Worm (Caenorhabditis elegans): ENCODE measurements around the gene abf-4.

The abf-4 gene

ce11 chrV:20547048-20547447 is 11.1 kb downstream of the abf-4 start, which contains the start of gene Y38H6C.18:
Y38H6C.18 (minus strand) TSS chrV:20547148.
- TF ChIP-seq ham-2 (GFP tag; optimal IDR thresholded peaks at IDR 0.05): no peak
- no peak for TF ChIP-seq sem-2 (GFP tag; optimal IDR thresholded peaks at IDR 0.05)
- no peak for TF ChIP-seq unc-62 (GFP tag; optimal IDR thresholded peaks at IDR 0.05)
- no peak for TF ChIP-seq unc-120 (tag; optimal IDR thresholded peaks at IDR 0.05; ENCODE audit: poor library complexity, severe bottlenecking)
- no peak for TF ChIP-seq lin-13 (tag; optimal IDR thresholded peaks at IDR 0.05)
- TF ChIP-seq hlh-1 (tag; optimal IDR thresholded peaks at IDR 0.05): no peak
- TF ChIP-seq lsy-2 (tag; optimal IDR thresholded peaks at IDR 0.05): no peak
- no peak for TF ChIP-seq elt-1 (tag; optimal IDR thresholded peaks at IDR 0.05; ENCODE audit: borderline replicate concordance, insufficient read depth)
- TF ChIP-seq ztf-11 (tag; optimal IDR thresholded peaks at IDR 0.05): no peak
- no peak for TF ChIP-seq drap-1 (GFP tag; optimal IDR thresholded peaks at IDR 0.05)
- TF ChIP-seq nhr-28 (tag; optimal IDR thresholded peaks at IDR 0.05): no peak
- TF ChIP-seq ceh-83 (GFP tag; optimal IDR thresholded peaks at IDR 0.05): no peak
- TF ChIP-seq bed-3 (GFP tag; optimal IDR thresholded peaks at IDR 0.05): no peak

DNA sequence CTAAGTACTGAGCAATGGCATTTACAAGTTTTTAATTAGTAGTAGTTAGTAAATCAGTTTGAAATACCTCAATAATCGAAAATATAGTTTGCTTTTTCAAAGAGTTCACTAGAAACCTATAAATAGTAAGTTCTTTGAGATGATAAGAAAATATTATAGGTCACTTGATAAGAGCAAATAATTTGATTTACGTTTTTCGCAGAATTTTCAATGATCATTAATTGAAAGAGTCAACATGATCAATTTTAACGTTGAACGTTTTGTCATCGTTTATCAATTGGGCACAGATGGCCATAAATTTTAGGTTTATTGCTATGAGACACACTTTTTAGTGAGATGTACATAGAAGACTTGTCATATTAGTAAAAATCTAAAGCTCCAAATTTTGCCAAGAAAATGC is 12.4 kb downstream of the abf-4 start:
- no peak for TF ChIP-seq unc-39 (tag; optimal IDR thresholded peaks at IDR 0.05)
- no peak for TF ChIP-seq flh-1 (GFP tag; optimal IDR thresholded peaks at IDR 0.05)
- TF ChIP-seq mab-5 (tag; optimal IDR thresholded peaks at IDR 0.05): no peak
- TF ChIP-seq lin-13 (tag; optimal IDR thresholded peaks at IDR 0.05): no peak
- no peak for TF ChIP-seq hlh-1 (tag; optimal IDR thresholded peaks at IDR 0.05)
- TF ChIP-seq nhr-28 (tag; optimal IDR thresholded peaks at IDR 0.05): no peak
- TF ChIP-seq unc-120 (tag; optimal IDR thresholded peaks at IDR 0.05; ENCODE audit: poor library complexity, severe bottlenecking): no peak
- TF ChIP-seq sem-2 (GFP tag; optimal IDR thresholded peaks at IDR 0.05): no peak
- no peak for TF ChIP-seq ztf-11 (tag; optimal IDR thresholded peaks at IDR 0.05)

- TF ChIP-seq lin-13 (tag; optimal IDR thresholded peaks at IDR 0.05) (no peak), sem-2 (GFP tag; optimal IDR thresholded peaks at IDR 0.05) (no peak), tbx-8 (GFP tag; optimal IDR thresholded peaks at IDR 0.05) (no peak), hlh-1 (tag; optimal IDR thresholded peaks at IDR 0.05) (no peak)
Measured at ce11 chrV:20544610-20545009, 13.6 kb downstream of the abf-4 start.

DNA sequence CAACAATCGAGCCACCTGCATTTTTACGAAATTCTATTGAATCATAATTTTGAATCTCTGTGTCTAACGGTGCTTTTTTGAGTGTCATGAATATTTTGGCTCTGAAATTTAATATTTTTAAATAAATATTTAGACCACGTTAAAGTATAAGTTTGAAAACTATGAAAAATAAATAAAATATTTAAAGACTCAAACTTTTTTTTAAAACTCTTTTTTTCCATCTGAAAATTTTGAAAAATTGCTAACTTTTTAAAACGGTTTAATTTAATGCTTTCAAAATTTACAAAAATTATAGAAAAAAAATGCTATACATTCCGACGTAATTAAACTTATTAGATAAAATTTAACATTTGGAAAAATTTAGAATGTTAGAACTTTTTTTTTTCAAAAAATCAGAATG is 14.1 kb downstream of the abf-4 start, which contains the start of gene slc-36.3:
TSS of gene slc-36.3 (minus strand) at position 101 of the 400 bp plus-strand sequence.
- no peak for TF ChIP-seq nhr-28 (tag; optimal IDR thresholded peaks at IDR 0.05)
- TF ChIP-seq ham-2 (GFP tag; optimal IDR thresholded peaks at IDR 0.05): no peak

DNA sequence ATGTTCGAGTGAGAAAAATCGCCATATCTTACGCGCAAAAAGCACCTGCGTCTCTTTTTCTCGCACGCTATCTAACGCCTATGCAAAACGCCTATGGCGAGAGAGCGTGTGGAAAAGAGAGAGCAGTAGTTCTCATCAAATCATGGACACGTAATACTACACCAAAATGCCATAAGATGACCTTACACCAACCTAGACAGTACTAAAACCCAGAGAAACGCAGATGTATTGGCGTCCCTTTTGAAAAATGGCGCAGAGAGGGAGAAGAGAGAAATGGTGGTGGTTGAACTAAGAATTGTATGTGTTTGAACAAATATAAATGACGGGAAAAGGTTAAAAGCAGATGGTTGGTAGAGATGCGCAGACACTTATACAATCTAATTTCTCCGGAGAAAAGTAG is 19.1 kb downstream of the abf-4 start, which contains the start of gene Y38H6C.16:
TSS of gene Y38H6C.16 (minus strand) at position 293 of the 400 bp plus-strand sequence.
- no peak for TF ChIP-seq ceh-83 (GFP tag; optimal IDR thresholded peaks at IDR 0.05)
- TF ChIP-seq hlh-1 (tag; optimal IDR thresholded peaks at IDR 0.05): no peak
- TF ChIP-seq zip-8 (tag; optimal IDR thresholded peaks at IDR 0.05): no peak
- TF ChIP-seq ces-1 (GFP tag; optimal IDR thresholded peaks at IDR 0.05): no peak
- no peak for TF ChIP-seq mab-5 (tag; optimal IDR thresholded peaks at IDR 0.05)
- no peak for TF ChIP-seq lin-32 (GFP tag; optimal IDR thresholded peaks at IDR 0.05)
- no peak for TF ChIP-seq pha-4 (tag; optimal IDR thresholded peaks at IDR 0.05)
- TF ChIP-seq M03D4.4 (tag; optimal IDR thresholded peaks at IDR 0.05): no peak
- no peak for TF ChIP-seq mep-1 (tag; optimal IDR thresholded peaks at IDR 0.05)
- TF ChIP-seq lsy-2 (tag; optimal IDR thresholded peaks at IDR 0.05): no peak
- no peak for TF ChIP-seq elt-3 (tag; optimal IDR thresholded peaks at IDR 0.05)
- TF ChIP-seq cnd-1 (tag; optimal IDR thresholded peaks at IDR 0.05): no peak
- no peak for TF ChIP-seq nhr-28 (tag; optimal IDR thresholded peaks at IDR 0.05)
- TF ChIP-seq lin-13 (tag; optimal IDR thresholded peaks at IDR 0.05): no peak
- no peak for TF ChIP-seq mls-2 (tag; optimal IDR thresholded peaks at IDR 0.05)
- no peak for TF ChIP-seq drap-1 (GFP tag; optimal IDR thresholded peaks at IDR 0.05)
- no peak for TF ChIP-seq ham-2 (GFP tag; optimal IDR thresholded peaks at IDR 0.05)
- TF ChIP-seq blmp-1 (tag; optimal IDR thresholded peaks at IDR 0.05): no peak

DNA sequence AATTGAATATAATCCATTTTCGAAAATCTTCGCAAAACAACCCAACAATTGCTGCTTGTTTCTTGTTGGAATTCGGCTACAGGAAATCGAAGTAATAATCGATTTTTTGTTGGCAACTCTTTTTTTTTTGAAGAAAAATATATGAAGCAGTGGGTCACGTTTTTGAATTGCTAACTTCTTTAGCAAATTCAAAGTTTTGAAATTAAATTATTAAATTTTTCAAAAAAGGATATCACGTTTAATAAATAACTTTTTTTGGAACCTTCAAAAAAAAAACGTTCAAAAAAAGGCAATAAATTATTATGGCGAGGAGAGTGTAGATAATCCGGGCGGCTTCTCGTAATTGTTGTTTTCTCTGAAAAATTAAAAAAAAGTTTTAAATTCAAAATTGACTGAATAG is 22.0 kb downstream of the abf-4 start, which contains the start of gene Y38H6C.15:
TSS of gene Y38H6C.15 (minus strand) at position 101 of the 400 bp plus-strand sequence.
- TF ChIP-seq pha-4 (tag; optimal IDR thresholded peaks at IDR 0.05) (no peak), mep-1 (tag; optimal IDR thresholded peaks at IDR 0.05) (no peak), nhr-2 (tag; optimal IDR thresholded peaks at IDR 0.05) (no peak), mab-5 (tag; optimal IDR thresholded peaks at IDR 0.05) (no peak)

All from whole organism, mixed stage, embryonic.